Fruit fly (Drosophila melanogaster): ENCODE measurements around the gene CG43679.

Gene CG43679

DNA sequence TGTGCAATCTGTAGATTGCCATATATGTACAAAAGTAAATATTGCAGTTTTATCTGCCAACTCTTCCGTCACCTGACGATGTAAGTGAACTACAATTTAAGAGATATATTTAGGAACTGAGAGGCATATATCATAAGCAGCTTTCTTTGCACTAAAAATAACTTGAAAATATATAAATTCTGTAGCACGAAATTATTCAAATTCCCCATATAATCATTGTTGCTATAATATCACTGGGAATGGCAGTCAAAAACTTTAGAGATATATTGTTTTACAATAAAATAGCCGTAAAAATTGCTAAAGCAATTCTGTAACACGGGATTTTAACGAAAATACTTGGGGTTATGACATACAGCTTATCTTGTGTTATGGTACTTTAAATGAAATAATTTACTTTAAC, at the start of gene CG43679:
CG43679 (minus strand) TSS at position 101 of the 400 bp plus-strand sequence.
- TF ChIP-seq Dll (optimal IDR thresholded peaks at IDR 0.05): no peak
- TF ChIP-seq psq (optimal IDR thresholded peaks at IDR 0.05): no peak
- TF ChIP-seq CG8478 (optimal IDR thresholded peaks at IDR 0.05): no peak
- TF ChIP-seq usp (GFP tag; optimal IDR thresholded peaks at IDR 0.05): no peak

DNA sequence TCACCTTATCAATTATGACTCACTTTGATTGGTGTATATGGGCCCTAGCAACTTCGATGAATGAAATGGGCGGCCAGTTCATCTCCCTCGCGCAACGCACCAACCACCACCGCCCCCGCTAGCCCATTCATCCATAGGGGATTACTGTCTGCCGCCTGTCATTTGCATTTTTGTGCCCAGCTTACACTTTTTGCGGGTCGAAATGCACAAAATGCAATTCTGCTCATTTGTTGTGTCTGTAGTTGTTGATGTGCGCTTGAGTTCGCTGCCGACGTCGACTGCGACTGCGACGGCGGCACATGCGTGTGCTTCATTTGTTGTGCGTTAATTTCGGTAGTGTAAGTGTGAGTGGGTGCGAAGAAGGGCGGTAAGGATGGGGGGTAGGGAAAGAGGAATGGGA, 49.8 kb upstream of the CG43679 start:
- TF ChIP-seq EcR (GFP tag; optimal IDR thresholded peaks at IDR 0.05) (no peak), pan (optimal IDR thresholded peaks at IDR 0.05) (no peak), psq (optimal IDR thresholded peaks at IDR 0.05) (no peak), usp (GFP tag; optimal IDR thresholded peaks at IDR 0.05) (no peak), CG8478 (optimal IDR thresholded peaks at IDR 0.05) (no peak), Dll (optimal IDR thresholded peaks at IDR 0.05) (no peak)

DNA sequence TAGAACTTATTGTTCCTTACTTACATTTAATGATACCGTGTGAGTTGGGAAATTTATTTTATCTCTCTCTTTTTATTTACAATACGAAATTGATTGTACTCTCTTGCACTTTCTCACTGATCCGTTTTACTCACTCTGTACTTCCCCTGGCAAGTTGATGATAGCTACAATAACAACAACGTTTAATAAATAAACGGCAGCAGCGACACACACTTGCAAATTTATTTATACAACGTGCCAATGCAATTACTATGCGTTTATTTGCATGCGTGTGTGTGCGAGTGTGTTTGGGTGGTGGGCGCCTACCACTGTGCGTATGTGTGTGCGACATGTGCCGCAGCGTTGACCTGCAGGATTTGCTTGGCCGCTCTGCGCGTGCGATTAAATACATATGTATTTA, 48.3 kb upstream of the CG43679 start:
- no peak for TF ChIP-seq CG8478 (optimal IDR thresholded peaks at IDR 0.05)
- no peak for TF ChIP-seq pan (optimal IDR thresholded peaks at IDR 0.05)
- no peak for TF ChIP-seq Dll (optimal IDR thresholded peaks at IDR 0.05)
- no peak for TF ChIP-seq psq (optimal IDR thresholded peaks at IDR 0.05)
- TF ChIP-seq usp (GFP tag; optimal IDR thresholded peaks at IDR 0.05): no peak
- TF ChIP-seq EcR (GFP tag; optimal IDR thresholded peaks at IDR 0.05): no peak

DNA sequence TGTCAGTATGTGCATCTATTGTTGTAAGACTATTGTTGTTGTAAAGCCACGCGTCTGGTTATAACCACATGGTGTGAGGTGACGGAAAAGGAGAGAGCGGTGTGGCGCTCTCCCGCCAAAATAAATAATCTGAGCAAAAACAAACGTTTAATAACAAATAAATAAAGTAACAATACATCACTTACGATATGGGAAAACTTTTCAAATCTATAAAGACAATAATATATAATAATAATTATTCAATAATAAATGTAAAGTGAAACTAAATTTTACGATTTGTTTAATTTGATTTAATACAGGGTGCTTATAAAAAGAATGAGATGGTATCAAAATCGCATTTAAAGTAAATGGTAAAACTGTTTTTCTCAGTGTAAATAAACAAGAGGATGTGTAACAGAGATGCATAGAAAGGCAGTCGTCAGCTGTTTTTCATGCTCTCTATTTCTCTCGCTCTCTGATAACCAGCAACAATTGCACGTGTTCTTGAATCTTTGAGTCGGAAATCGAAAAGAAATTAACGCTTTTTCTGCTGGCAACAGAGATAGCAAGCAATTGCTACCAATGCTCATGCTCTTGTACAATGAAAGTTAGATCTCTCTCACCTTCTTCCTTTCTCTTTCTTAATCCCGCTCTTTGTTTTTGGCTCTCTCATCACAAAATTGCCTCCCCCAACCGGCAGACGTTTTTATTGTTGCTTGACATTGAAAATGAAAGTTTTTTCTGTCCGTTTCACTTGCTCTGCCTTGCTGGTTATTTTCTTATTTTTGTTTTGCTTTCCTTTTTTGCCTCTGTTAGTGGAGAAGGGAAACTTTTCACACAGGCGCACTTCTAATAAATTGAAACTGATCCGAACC, 47.7 kb upstream of the CG43679 start:
- no peak for TF ChIP-seq CG8478 (optimal IDR thresholded peaks at IDR 0.05)

DNA sequence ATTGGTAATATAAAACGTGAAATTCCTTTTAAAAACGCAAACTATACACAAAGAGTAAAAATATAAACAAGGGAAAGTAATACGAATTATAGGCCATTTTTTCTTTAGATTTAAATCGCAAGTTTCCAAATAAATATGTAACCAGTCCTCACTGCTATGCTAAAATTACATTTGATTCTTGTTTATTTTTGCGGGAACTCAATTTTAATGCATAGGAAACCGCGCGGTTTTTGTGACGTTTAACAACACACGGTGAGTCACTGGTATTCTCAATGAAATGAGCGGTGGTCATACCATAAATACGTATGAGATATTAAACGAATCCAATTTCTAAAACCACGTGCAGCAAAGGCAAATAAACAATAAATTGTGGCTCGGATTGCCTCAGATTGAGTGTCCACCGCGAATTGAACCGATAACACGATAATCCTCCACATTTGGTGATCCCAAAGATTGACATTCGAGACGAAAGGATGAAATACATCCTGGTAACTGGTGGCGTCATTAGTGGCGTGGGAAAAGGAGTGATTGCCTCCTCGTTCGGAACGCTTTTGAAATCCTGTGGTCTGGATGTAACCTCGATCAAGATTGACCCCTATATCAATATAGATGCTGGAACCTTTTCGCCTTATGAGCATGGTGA, 46.8 kb upstream of the CG43679 start, which contains the start of gene Ctps:
Ctps (plus strand) TSS at position 37 of the 643 bp plus-strand sequence.
- TF ChIP-seq pan (optimal IDR thresholded peaks at IDR 0.05): no peak
- no peak for TF ChIP-seq usp (GFP tag; optimal IDR thresholded peaks at IDR 0.05)
- TF ChIP-seq Dll (optimal IDR thresholded peaks at IDR 0.05): no peak
- TF ChIP-seq EcR (GFP tag; optimal IDR thresholded peaks at IDR 0.05): no peak
- TF ChIP-seq CG8478 (optimal IDR thresholded peaks at IDR 0.05): no peak
- TF ChIP-seq psq (optimal IDR thresholded peaks at IDR 0.05): no peak

DNA sequence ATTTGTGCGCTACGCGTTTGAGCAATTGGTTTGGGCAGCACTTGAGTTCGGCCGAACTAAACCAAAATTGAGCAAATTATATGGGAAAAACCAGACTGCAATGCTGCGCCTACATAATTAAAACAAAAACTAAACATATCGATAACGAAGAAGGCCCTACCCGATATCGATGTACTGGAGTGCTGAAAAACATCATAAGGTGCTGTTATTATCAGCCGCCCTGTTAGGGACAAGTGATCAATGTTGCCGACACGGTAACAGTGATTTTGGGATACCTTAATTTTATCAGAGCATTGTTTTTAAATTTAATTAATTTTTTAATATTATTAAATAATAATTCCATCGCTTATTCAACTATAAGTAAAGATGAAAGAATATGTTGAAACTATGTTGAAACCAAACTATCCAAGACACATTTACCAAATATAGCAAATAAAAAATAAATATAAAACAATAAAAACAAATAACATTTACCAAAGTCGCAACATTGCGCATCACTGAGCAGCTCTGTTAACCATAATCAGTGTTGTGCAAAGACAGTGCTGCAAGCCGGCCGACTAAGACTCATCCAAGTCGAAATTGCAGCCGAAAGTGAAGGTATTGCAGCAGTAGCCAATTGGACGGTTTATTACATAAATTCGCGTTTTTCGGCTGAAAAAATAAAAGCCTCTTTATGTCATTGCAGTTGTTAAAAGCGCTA, 43.5 kb upstream of the CG43679 start, which contains the start of the genes sstn, Plp and GlyRS:
sstn (minus strand) TSS at position 131 of the 700 bp plus-strand sequence.
Plp (minus strand) TSS at position 136 of the 700 bp plus-strand sequence.
GlyRS (plus strand) TSS at position 554 of the 700 bp plus-strand sequence.
- no peak for TF ChIP-seq usp (GFP tag; optimal IDR thresholded peaks at IDR 0.05)

DNA sequence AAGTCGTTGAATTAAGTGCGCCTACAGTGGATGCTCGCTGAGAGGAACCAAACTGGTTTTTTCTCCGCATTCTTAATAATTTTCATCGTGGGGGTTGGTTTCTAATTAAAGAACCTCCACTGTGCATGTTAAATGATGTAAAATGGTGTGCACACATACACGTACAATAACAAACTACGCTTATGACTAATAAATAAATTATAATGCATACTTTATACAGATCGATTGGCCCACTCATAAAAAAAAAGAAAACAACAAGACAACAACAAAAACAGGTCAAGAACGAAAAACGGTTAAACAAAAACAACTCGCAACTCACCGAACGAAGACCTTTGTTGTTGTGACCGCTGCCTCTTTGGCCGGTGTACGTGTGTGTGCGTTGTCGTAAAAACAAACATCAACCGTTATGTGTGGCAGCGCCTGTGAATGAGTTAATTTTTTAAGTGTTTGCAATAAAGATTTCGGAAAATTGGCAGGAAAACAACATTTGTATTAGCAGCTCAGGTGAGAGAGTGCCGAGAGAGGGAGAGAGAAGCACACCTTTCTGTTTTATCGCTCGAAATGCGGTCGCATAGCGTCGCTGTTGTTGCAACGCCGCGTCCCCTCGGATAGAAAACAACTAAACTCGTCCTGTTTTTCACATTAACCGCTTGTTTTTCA, 42.8 kb upstream of the CG43679 start:
- TF ChIP-seq CG8478 (optimal IDR thresholded peaks at IDR 0.05) (no peak), pan (optimal IDR thresholded peaks at IDR 0.05) (no peak), usp (GFP tag; optimal IDR thresholded peaks at IDR 0.05) (no peak), Dll (optimal IDR thresholded peaks at IDR 0.05) (no peak), psq (optimal IDR thresholded peaks at IDR 0.05) (no peak)

DNA sequence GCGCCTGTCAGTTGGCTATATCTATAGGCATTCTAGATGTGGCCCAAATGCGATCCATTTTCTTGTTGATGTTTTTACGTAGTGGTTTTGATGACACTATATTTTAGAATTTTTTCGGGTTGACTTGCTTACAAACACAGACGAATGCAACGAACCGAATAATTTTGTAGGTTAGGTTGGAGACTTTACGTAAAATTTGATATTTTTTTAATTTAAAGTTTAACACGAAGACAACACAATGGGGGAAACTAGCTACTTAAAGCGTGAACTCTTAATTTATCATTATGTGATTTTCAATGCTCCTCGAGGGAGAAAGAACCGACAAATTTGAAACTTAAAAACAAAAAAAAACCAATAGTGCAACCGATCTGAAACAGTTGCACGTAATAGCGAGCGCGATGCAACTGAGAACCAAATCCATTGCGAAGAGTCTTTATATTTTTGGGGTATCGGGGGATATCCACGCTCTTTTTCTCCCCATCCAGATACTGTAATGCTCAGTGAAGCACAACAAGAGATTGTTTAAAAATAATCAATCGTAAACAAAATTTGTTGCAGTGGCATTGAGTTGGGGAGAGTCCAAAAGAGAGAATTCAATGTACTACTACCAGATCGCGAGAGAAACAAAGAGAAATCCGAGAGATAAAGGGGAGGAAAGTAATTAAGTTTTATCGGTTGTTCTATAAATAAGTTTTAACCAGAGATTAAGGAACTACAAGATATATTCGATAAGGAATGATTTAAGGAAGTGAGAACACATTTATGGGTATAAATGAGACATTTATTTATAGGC, 38.9 kb upstream of the CG43679 start:
- TF ChIP-seq CG8478 (optimal IDR thresholded peaks at IDR 0.05) (no peak), usp (GFP tag; optimal IDR thresholded peaks at IDR 0.05) (no peak), EcR (GFP tag; optimal IDR thresholded peaks at IDR 0.05) (no peak), pan (optimal IDR thresholded peaks at IDR 0.05) (no peak), psq (optimal IDR thresholded peaks at IDR 0.05) (no peak), Dll (optimal IDR thresholded peaks at IDR 0.05) (no peak)

DNA sequence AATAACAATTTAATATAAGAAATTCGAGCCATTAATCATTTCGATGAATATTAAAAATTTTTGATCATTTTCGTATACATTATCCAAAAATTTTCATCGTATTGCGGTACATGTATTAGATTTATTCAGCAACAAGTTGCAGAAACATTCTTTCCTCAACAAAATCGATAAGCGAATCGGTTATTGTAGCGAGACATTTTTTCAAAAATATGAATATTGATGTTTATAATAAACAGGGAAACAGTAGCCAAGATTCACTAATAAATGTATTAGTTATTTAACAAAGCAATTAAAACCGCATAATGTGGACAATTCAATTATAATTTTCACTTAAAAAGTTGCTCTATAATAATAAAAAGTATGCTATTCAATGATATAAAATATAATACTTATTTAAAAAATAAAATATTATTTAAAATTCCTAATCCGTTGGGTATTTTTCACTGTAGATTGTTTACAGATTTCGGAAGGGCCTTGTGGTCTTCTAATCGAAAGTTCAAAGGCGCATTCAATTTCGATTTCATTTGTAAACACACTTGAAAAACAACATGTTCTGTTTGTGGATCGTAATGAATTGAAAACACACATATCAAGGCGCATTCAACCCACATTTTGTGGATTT, 38.0 kb upstream of the CG43679 start:
- no peak for TF ChIP-seq pan (optimal IDR thresholded peaks at IDR 0.05)
- no peak for TF ChIP-seq Dll (optimal IDR thresholded peaks at IDR 0.05)
- TF ChIP-seq CG8478 (optimal IDR thresholded peaks at IDR 0.05): no peak
- TF ChIP-seq EcR (GFP tag; optimal IDR thresholded peaks at IDR 0.05): no peak
- TF ChIP-seq psq (optimal IDR thresholded peaks at IDR 0.05): no peak
- TF ChIP-seq usp (GFP tag; optimal IDR thresholded peaks at IDR 0.05): no peak

DNA sequence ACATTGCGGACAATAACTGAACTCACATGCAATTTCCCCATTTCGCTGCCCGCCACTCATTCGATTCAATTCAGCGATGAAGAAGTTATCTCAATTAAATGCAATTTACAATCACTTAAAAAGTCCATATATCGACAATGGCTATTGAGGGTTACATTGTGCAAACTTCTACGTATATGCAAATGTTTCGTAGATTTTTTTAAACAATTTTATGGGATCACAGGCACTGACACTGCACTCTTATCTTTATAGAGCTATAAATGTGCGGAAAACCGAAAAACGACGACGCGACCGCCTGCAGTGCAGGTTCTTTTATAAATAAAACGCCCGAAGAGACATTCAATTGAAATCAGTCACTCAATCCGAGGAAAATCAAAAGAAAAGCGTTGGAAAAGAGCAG, 37.1 kb upstream of the CG43679 start:
- TF ChIP-seq usp (GFP tag; optimal IDR thresholded peaks at IDR 0.05): no peak
- no peak for TF ChIP-seq Dll (optimal IDR thresholded peaks at IDR 0.05)
- TF ChIP-seq psq (optimal IDR thresholded peaks at IDR 0.05): no peak
- TF ChIP-seq CG8478 (optimal IDR thresholded peaks at IDR 0.05): no peak
- TF ChIP-seq EcR (GFP tag; optimal IDR thresholded peaks at IDR 0.05): no peak
- TF ChIP-seq pan (optimal IDR thresholded peaks at IDR 0.05): no peak

DNA sequence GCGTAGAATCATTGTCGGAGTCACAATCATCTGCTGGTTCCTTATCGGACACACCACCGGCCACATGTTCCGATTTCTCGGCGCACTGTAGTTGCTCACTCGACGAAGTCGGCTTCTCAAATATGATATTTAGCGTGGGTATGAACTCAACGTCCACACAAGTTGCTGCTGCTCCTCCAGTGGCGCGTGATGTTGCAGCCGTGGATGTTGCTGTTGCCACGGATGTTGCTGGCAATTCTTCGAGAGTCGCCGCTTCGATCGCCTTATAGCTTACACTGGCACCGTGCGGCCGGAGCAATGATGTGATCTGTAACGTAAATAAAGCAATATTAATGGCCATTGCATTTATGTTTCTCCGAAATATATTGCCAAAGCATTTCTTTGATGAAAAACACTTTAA, 33.1 kb upstream of the CG43679 start:
- TF ChIP-seq EcR (GFP tag; optimal IDR thresholded peaks at IDR 0.05) (no peak), psq (optimal IDR thresholded peaks at IDR 0.05) (no peak), pan (optimal IDR thresholded peaks at IDR 0.05) (no peak), CG8478 (optimal IDR thresholded peaks at IDR 0.05) (no peak), usp (GFP tag; optimal IDR thresholded peaks at IDR 0.05) (no peak), Dll (optimal IDR thresholded peaks at IDR 0.05) (no peak)
